Worm (Caenorhabditis elegans) whole organism, early embryonic: ENCODE data around the gene C01B10.6.

Experiments used
- F13C5.2 ChIP-seq: sonication (generic microtip); optimal IDR thresholded peaks from 2 replicates; lab custom pipeline; 2017; ENCODE audit warnings: mild to moderate bottlenecking, missing genetic modification characterization, inconsistent platforms, missing compliant biosample characterization
- ama-1 ChIP-seq: fragments of 150-350 bp; optimal IDR thresholded peaks from 2 replicates; lab custom pipeline; 2014
- ets-7 ChIP-seq: sonication (generic microtip); optimal IDR thresholded peaks from 2 replicates; lab custom pipeline; 2016; ENCODE audit warnings: missing genotype, missing genetic modification characterization, missing compliant biosample characterization
- flt-1 ChIP-seq: fragments of 200-800 bp; sonication (Bioruptor generic); IDR thresholded peaks from 2 replicates; pipeline ENCODE4 v1.3.6; 2022; ENCODE audit warnings: missing genetic modification characterization, missing compliant biosample characterization
- hmg-4 ChIP-seq: fragments of 200-800 bp; sonication (Bioruptor generic); optimal IDR thresholded peaks from 2 replicates; lab custom pipeline; 2018; ENCODE audit warnings: mild to moderate bottlenecking, missing genetic modification characterization, missing compliant biosample characterization
- pes-1 ChIP-seq: fragments of 200-800 bp; sonication (Bioruptor generic); IDR thresholded peaks from 2 replicates; pipeline ENCODE4 v1.3.6; 2022; ENCODE audit warnings: missing genetic modification reagents, missing genetic modification characterization, missing compliant biosample characterization
- tbx-37 ChIP-seq: fragments of 200-800 bp; sonication (Bioruptor generic); conservative IDR thresholded peaks from 2 replicates; pipeline ENCODE4 v1.3.6; 2022; ENCODE audit warnings: missing genetic modification reagents, missing genetic modification characterization, missing compliant biosample characterization

- TF ChIP-seq ama-1 (peak; percentile 57), F13C5.2 (tag; lab: Kevin White, UChicago) (no peak), flt-1 (GFP tag; lab: Robert Waterston, UW) (no peak), ets-7 (tag; lab: Kevin White, UChicago) (no peak), hmg-4 (GFP tag; lab: Kevin White, UChicago) (no peak), tbx-37 (GFP tag; lab: Robert Waterston, UW) (0 out of 2 replicates have a peak, but pooled peaks have one; percentile 13), pes-1 (GFP tag; lab: Robert Waterston, UW) (no peak)
Observed at ce11 chrIV:6646905-6647304, 6.9 kb downstream of the C01B10.6 start.
